Fruit fly (Drosophila melanogaster): ENCODE data around the gene Ets96B.

Ets96B gene

dm6 chr3R:24810844-24811625, 23.2 kb downstream of the Ets96B start (continued):
- TF ChIP-seq sens-2 (GFP tag; IDR thresholded peaks at IDR 0.05): peak; percentile 71; the same call in 1 of the 2 replicates
- TF ChIP-seq CG17829 (tag; optimal IDR thresholded peaks at IDR 0.05): peak; percentile 74
- peak; percentile 42 for TF ChIP-seq CTCF (GFP tag; optimal IDR thresholded peaks at IDR 0.05)
- peak; percentile 88 for TF ChIP-seq fd96Cb (tag; optimal IDR thresholded peaks at IDR 0.05)
- TF ChIP-seq ems (GFP tag; optimal IDR thresholded peaks at IDR 0.05): peak; percentile 93
- peak; percentile 67 for TF ChIP-seq CG10654 (GFP tag; optimal IDR thresholded peaks at IDR 0.05)
- TF ChIP-seq Eip74EF (GFP tag; optimal IDR thresholded peaks at IDR 0.05): peak in 1 of 2 experiments; percentile 81
- TF ChIP-seq pho (GFP tag; optimal IDR thresholded peaks at IDR 0.05): peak; percentile 76
- peak; percentile 86 for TF ChIP-seq CG10209 (GFP tag; optimal IDR thresholded peaks at IDR 0.05)
- peak; percentile 90 for TF ChIP-seq ase (GFP tag; IDR thresholded peaks at IDR 0.05)
- TF ChIP-seq Pdp1 (GFP tag; optimal IDR thresholded peaks at IDR 0.05): peak; percentile 77 to 84
- peak; percentile 99 for TF ChIP-seq Med (GFP tag)
- TF ChIP-seq Ets65A (GFP tag): peak; percentile 97
- TF ChIP-seq CG7357 (GFP tag; IDR thresholded peaks at IDR 0.05): peak; percentile 79
- no peak for TF ChIP-seq kni (GFP tag; optimal IDR thresholded peaks at IDR 0.05)
- TF ChIP-seq crc (GFP tag; optimal IDR thresholded peaks at IDR 0.05): peak; percentile 62
- peak in 1 of 2 experiments; percentile 63 for TF ChIP-seq Hr78 (GFP tag; optimal IDR thresholded peaks at IDR 0.05)
- TF ChIP-seq D (optimal IDR thresholded peaks at IDR 0.05): no peak
- peak; percentile 68 for TF ChIP-seq D (GFP tag; optimal IDR thresholded peaks at IDR 0.05)
- peak; percentile 87 for TF ChIP-seq Dek (tag; optimal IDR thresholded peaks at IDR 0.05)
- TF ChIP-seq CG15269 (tag; optimal IDR thresholded peaks at IDR 0.05): peak; percentile 95
- TF ChIP-seq corto (GFP tag; optimal IDR thresholded peaks at IDR 0.05): peak; percentile 78
- TF ChIP-seq tup (GFP tag; optimal IDR thresholded peaks at IDR 0.05): peak; percentile 80
- peak; percentile 75 to 82 for TF ChIP-seq chif (GFP tag; optimal IDR thresholded peaks at IDR 0.05)
- peak; percentile 77 for TF ChIP-seq CG6854 (GFP tag; optimal IDR thresholded peaks at IDR 0.05)
- peak; percentile 81 for TF ChIP-seq wdn (GFP tag; IDR thresholded peaks at IDR 0.05)
- peak; percentile 70 for TF ChIP-seq ssp (GFP tag; IDR thresholded peaks at IDR 0.05)
- peak; percentile 78 for TF ChIP-seq CG1529 (GFP tag; optimal IDR thresholded peaks at IDR 0.05)
- TF ChIP-seq zen (tag; optimal IDR thresholded peaks at IDR 0.05): peak; percentile 49
- TF ChIP-seq sisA (GFP tag; IDR thresholded peaks at IDR 0.05): peak; percentile 87
- TF ChIP-seq Xrp1 (GFP tag; IDR thresholded peaks at IDR 0.05): peak; percentile 90
- peak; percentile 83 for TF ChIP-seq tgo (GFP tag; IDR thresholded peaks at IDR 0.05)
- peak; percentile 79; the same call in 1 of the 2 replicates for TF ChIP-seq CG14667 (GFP tag; IDR thresholded peaks at IDR 0.05)
- TF ChIP-seq CG17802 (tag; optimal IDR thresholded peaks at IDR 0.05): peak; percentile 67
- TF ChIP-seq ara (GFP tag; IDR thresholded peaks at IDR 0.05): peak; percentile 78
- peak; percentile 73 for TF ChIP-seq CG8281 (tag; optimal IDR thresholded peaks at IDR 0.05)
- peak; percentile 69 for TF ChIP-seq fd64A (GFP tag; optimal IDR thresholded peaks at IDR 0.05)
- TF ChIP-seq org-1 (GFP tag; optimal IDR thresholded peaks at IDR 0.05): peak; percentile 85
- TF ChIP-seq ATbp (GFP tag; optimal IDR thresholded peaks at IDR 0.05): peak; percentile 78
- peak; percentile 85 for TF ChIP-seq cwo (GFP tag; optimal IDR thresholded peaks at IDR 0.05)
- TF ChIP-seq seq (GFP tag; IDR thresholded peaks at IDR 0.05): peak; percentile 92
- TF ChIP-seq CG7987 (GFP tag; optimal IDR thresholded peaks at IDR 0.05): peak; percentile 82
- TF ChIP-seq dmrt11E (tag; optimal IDR thresholded peaks at IDR 0.05): peak; percentile 40
- peak; percentile 82 for TF ChIP-seq CG15514 (GFP tag; optimal IDR thresholded peaks at IDR 0.05)
- TF ChIP-seq Antp (GFP tag; optimal IDR thresholded peaks at IDR 0.05): peak; percentile 79
- TF ChIP-seq nau (GFP tag; optimal IDR thresholded peaks at IDR 0.05): peak; percentile 76
- TF ChIP-seq bbx (GFP tag; IDR thresholded peaks at IDR 0.05; ENCODE audit: partially characterized antibody): no peak
- peak; percentile 78 for TF ChIP-seq slp2 (GFP tag; optimal IDR thresholded peaks at IDR 0.05)
- peak; percentile 79 for TF ChIP-seq her (GFP tag; optimal IDR thresholded peaks at IDR 0.05)
